Fruit fly (Drosophila melanogaster) whole organism, embryonic: ENCODE measurements around the gene kibra.

ENCODE experiments used
- Bdp1 ChIP-seq: fragments of 200-800 bp; sonication (Bioruptor generic); optimal IDR thresholded peaks from 3 replicates; lab custom pipeline; 2016; ENCODE audit warnings: missing biosample characterization, missing genetic modification characterization
- CG10321 ChIP-seq: fragments of 200-800 bp; sonication (Bioruptor generic); IDR thresholded peaks from 2 replicates; pipeline ENCODE4 v1.3.6; 2022; ENCODE audit warnings: missing biosample characterization, missing genetic modification characterization
- CG10462 ChIP-seq: fragments of 200-800 bp; sonication (Bioruptor generic); optimal IDR thresholded peaks from 2 replicates; lab custom pipeline; 2016; ENCODE audit warnings: missing biosample characterization, missing genetic modification characterization
- CG10565 ChIP-seq: fragments of 200-800 bp; sonication (Bioruptor generic); optimal IDR thresholded peaks from 3 replicates; lab custom pipeline; 2016; ENCODE audit warnings: missing biosample characterization, mild to moderate bottlenecking, missing genetic modification characterization
- CG11695 ChIP-seq: fragments of 200-800 bp; sonication (Bioruptor generic); IDR thresholded peaks from 3 replicates; pipeline ENCODE4 v1.3.6; 2022; ENCODE audit warnings: missing biosample characterization, missing genetic modification characterization
- CG11723 ChIP-seq: fragments of 200-800 bp; sonication (Bioruptor generic); optimal IDR thresholded peaks from 2 replicates; lab custom pipeline; 2017; ENCODE audit warnings: missing biosample characterization, mild to moderate bottlenecking, missing genetic modification characterization
- CG12744 ChIP-seq: fragments of 200-800 bp; sonication (Bioruptor generic); optimal IDR thresholded peaks from 2 replicates; lab custom pipeline; 2016; ENCODE audit warnings: missing biosample characterization, missing genetic modification characterization
- CG13123 ChIP-seq: fragments of 200-800 bp; sonication (Bioruptor generic); optimal IDR thresholded peaks from 2 replicates; lab custom pipeline; 2016; ENCODE audit warnings: missing biosample characterization, missing genetic modification characterization
- CG13296 ChIP-seq: fragments of 200-800 bp; sonication (Bioruptor generic); optimal IDR thresholded peaks from 3 replicates; lab custom pipeline; 2018; ENCODE audit warnings: missing biosample characterization, mild to moderate bottlenecking, missing genetic modification characterization
- CG13424 ChIP-seq: fragments of 200-800 bp; sonication (Bioruptor generic); optimal IDR thresholded peaks from 2 replicates; lab custom pipeline; 2019; ENCODE audit warnings: missing biosample characterization, mild to moderate bottlenecking, missing genetic modification characterization, moderate library complexity
- CG13894 ChIP-seq: fragments of 200-800 bp; sonication (Bioruptor generic); optimal IDR thresholded peaks from 3 replicates; lab custom pipeline; 2018; ENCODE audit warnings: missing biosample characterization, mild to moderate bottlenecking, missing genetic modification characterization, moderate library complexity
- CG14014 ChIP-seq: fragments of 200-800 bp; sonication (Bioruptor generic); IDR thresholded peaks from 2 replicates; pipeline ENCODE4 v1.3.6; 2022; ENCODE audit warnings: missing biosample characterization, missing genetic modification characterization
- CG15514 ChIP-seq: fragments of 200-800 bp; sonication (Bioruptor generic); optimal IDR thresholded peaks from 3 replicates; lab custom pipeline; 2017; ENCODE audit warnings: missing biosample characterization, missing genetic modification characterization, mild to moderate bottlenecking, moderate library complexity, missing genetic modification reagents
- CG33213 ChIP-seq: fragments of 200-800 bp; sonication (Bioruptor generic); optimal IDR thresholded peaks from 3 replicates; lab custom pipeline; 2016; ENCODE audit warnings: missing biosample characterization, missing genetic modification characterization
- CG34224 ChIP-seq: fragments of 200-800 bp; sonication (Bioruptor generic); IDR thresholded peaks from 3 replicates; pipeline ENCODE4 v1.3.6; 2022; ENCODE audit warnings: missing biosample characterization, missing genetic modification characterization; ENCODE audit not compliant: partially characterized antibody
- CG6683 ChIP-seq: fragments of 200-800 bp; sonication (Bioruptor generic); optimal IDR thresholded peaks from 2 replicates; lab custom pipeline; 2017; ENCODE audit warnings: missing biosample characterization, mild to moderate bottlenecking, missing genetic modification characterization, missing genetic modification reagents
- CG7839 ChIP-seq: fragments of 200-800 bp; sonication (Bioruptor generic); optimal IDR thresholded peaks from 3 replicates; lab custom pipeline; 2018; ENCODE audit warnings: missing biosample characterization, mild to moderate bottlenecking, missing genetic modification characterization, moderate library complexity
- CG7928 ChIP-seq: fragments of 200-800 bp; sonication (Bioruptor generic); optimal IDR thresholded peaks from 2 replicates; lab custom pipeline; 2017; ENCODE audit warnings: missing biosample characterization, mild to moderate bottlenecking, missing genetic modification characterization
- CG8290 ChIP-seq, 3 experiments: fragments of 200-800 bp; sonication (Bioruptor generic); optimal IDR thresholded peaks; 2 replicates each; lab custom pipeline; 2016 to 2019; ENCODE audit warnings: missing biosample characterization in 3 of 3, missing genetic modification characterization in 3 of 3, mild to moderate bottlenecking in 2 of 3, moderate library complexity in 1 of 3
- CG8359 ChIP-seq: fragments of 200-800 bp; sonication (Bioruptor generic); optimal IDR thresholded peaks from 2 replicates; lab custom pipeline; 2017; ENCODE audit warnings: missing biosample characterization, mild to moderate bottlenecking, missing genetic modification characterization, borderline replicate concordance
- Dek ChIP-seq: fragments of 200-800 bp; sonication (Bioruptor generic); optimal IDR thresholded peaks from 3 replicates; lab custom pipeline; 2019; ENCODE audit warnings: missing biosample characterization, mild to moderate bottlenecking, missing genetic modification characterization, moderate library complexity
- Dfd ChIP-seq, 2 experiments: fragments of >200 bp; optimal IDR thresholded peaks; 2 replicates each; lab custom pipeline; 2017; ENCODE audit warnings: missing biosample characterization in 2 of 2, missing genetic modification characterization in 2 of 2
- Drgx ChIP-seq: fragments of 200-800 bp; sonication (Bioruptor generic); IDR thresholded peaks from 2 replicates; pipeline ENCODE4 v1.3.6; 2022; ENCODE audit warnings: missing biosample characterization, missing genetic modification characterization
- Eip74EF ChIP-seq, 2 experiments: fragments of 200-800 bp in 1 of 2; fragments of >200 bp in 1 of 2; sonication (Bioruptor generic) in 1 of 2; optimal IDR thresholded peaks; 2 replicates each; lab custom pipeline; 2017 to 2019; ENCODE audit warnings: missing biosample characterization in 2 of 2, missing genetic modification characterization in 2 of 2, mild to moderate bottlenecking in 1 of 2, moderate library complexity in 1 of 2
- Elba2 ChIP-seq: fragments of 200-800 bp; sonication (Bioruptor generic); optimal IDR thresholded peaks from 3 replicates; lab custom pipeline; 2016; ENCODE audit warnings: missing biosample characterization, missing genetic modification characterization
- Fer2 ChIP-seq: fragments of 200-800 bp; sonication (Bioruptor generic); optimal IDR thresholded peaks from 2 replicates; lab custom pipeline; 2018; ENCODE audit warnings: missing biosample characterization, mild to moderate bottlenecking, missing genetic modification characterization, moderate library complexity
- Gug ChIP-seq: fragments of 200-800 bp; sonication (Bioruptor generic); IDR thresholded peaks from 4 replicates; pipeline ENCODE4 v1.3.6; 2022; ENCODE audit warnings: missing biosample characterization, missing genetic modification characterization
- H2.0 ChIP-seq: fragments of 200-800 bp; sonication (Bioruptor generic); IDR thresholded peaks from 2 replicates; pipeline ENCODE4 v1.3.6; 2022; ENCODE audit warnings: missing biosample characterization, missing genetic modification characterization
- Mad ChIP-seq: fragments of 200-800 bp; sonication (Bioruptor generic); optimal IDR thresholded peaks from 2 replicates; lab custom pipeline; 2016; ENCODE audit warnings: missing biosample characterization, missing genetic modification characterization
- Meics ChIP-seq: fragments of 200-800 bp; sonication (Bioruptor generic); optimal IDR thresholded peaks from 2 replicates; lab custom pipeline; 2017; ENCODE audit warnings: missing biosample characterization, mild to moderate bottlenecking, missing genetic modification characterization
- Mes4 ChIP-seq: fragments of 200-800 bp; sonication (Bioruptor generic); optimal IDR thresholded peaks from 2 replicates; lab custom pipeline; 2016; ENCODE audit warnings: missing biosample characterization, missing genetic modification characterization
- Myb ChIP-seq: fragments of 200-800 bp; sonication (Bioruptor generic); optimal IDR thresholded peaks from 2 replicates; lab custom pipeline; 2016; ENCODE audit warnings: missing biosample characterization, missing genetic modification characterization
- NC2α ChIP-seq: fragments of 200-800 bp; sonication (Bioruptor generic); optimal IDR thresholded peaks from 2 replicates; lab custom pipeline; 2016; ENCODE audit warnings: missing biosample characterization, missing genetic modification characterization
- Sin3A ChIP-seq: fragments of >200 bp; optimal IDR thresholded peaks from 2 replicates; lab custom pipeline; 2018
- Vsx1 ChIP-seq: fragments of 200-800 bp; sonication (Bioruptor generic); optimal IDR thresholded peaks from 2 replicates; lab custom pipeline; 2017; ENCODE audit warnings: missing biosample characterization, mild to moderate bottlenecking, missing genetic modification characterization, missing genetic modification reagents
- abd-A ChIP-seq: fragments of 200-800 bp; sonication (Bioruptor generic); optimal IDR thresholded peaks from 3 replicates; lab custom pipeline; 2019; ENCODE audit warnings: missing biosample characterization, mild to moderate bottlenecking, missing genetic modification characterization, moderate library complexity
- ac ChIP-seq: fragments of 200-800 bp; sonication (Bioruptor generic); optimal IDR thresholded peaks from 3 replicates; lab custom pipeline; 2017; ENCODE audit warnings: missing biosample characterization, mild to moderate bottlenecking, missing genetic modification characterization
- aop ChIP-seq: fragments of 200-800 bp; sonication (Bioruptor generic); IDR thresholded peaks from 2 replicates; pipeline ENCODE4 v1.3.6; 2022; ENCODE audit warnings: missing biosample characterization, missing genetic modification characterization
- az2 ChIP-seq: fragments of 200-800 bp; sonication (Bioruptor generic); optimal IDR thresholded peaks from 3 replicates; lab custom pipeline; 2016; ENCODE audit warnings: missing biosample characterization, missing genetic modification characterization
- br ChIP-seq: fragments of >200 bp; optimal IDR thresholded peaks from 2 replicates; lab custom pipeline; 2017
- caup ChIP-seq: fragments of 200-800 bp; sonication (Bioruptor generic); optimal IDR thresholded peaks from 3 replicates; lab custom pipeline; 2017; ENCODE audit warnings: missing biosample characterization, mild to moderate bottlenecking, missing genetic modification characterization, moderate library complexity; ENCODE audit not compliant: severe bottlenecking
- crc ChIP-seq: fragments of 200-800 bp; sonication (Bioruptor generic); optimal IDR thresholded peaks from 2 replicates; lab custom pipeline; 2016; ENCODE audit warnings: missing biosample characterization, missing genetic modification characterization
- fd64A ChIP-seq: fragments of 200-800 bp; sonication (Bioruptor generic); optimal IDR thresholded peaks from 3 replicates; lab custom pipeline; 2018; ENCODE audit warnings: missing biosample characterization, mild to moderate bottlenecking, missing genetic modification characterization
- nerfin-2 ChIP-seq: fragments of 200-800 bp; sonication (Bioruptor generic); IDR thresholded peaks from 2 replicates; pipeline ENCODE4 v1.3.6; 2022; ENCODE audit warnings: missing biosample characterization, missing genetic modification characterization; ENCODE audit not compliant: partially characterized antibody
- pnt ChIP-seq: fragments of 200-800 bp; sonication (Bioruptor generic); optimal IDR thresholded peaks from 3 replicates; lab custom pipeline; 2016; ENCODE audit warnings: missing biosample characterization, missing genetic modification characterization
- prd ChIP-seq, 3 experiments: fragments of >200 bp in 2 of 3; fragments of 200-800 bp in 1 of 3; sonication (Bioruptor generic) in 1 of 3; optimal IDR thresholded peaks in 2 of 3; IDR thresholded peaks in 1 of 3; 2 replicates in 2 of 3; 3 replicates in 1 of 3; pipeline versions ENCODE4 v1.3.6 to Lab custom; 2017 to 2022; ENCODE audit warnings: missing biosample characterization in 1 of 3, missing genetic modification characterization in 1 of 3
- rib ChIP-seq: fragments of 200-800 bp; sonication (Bioruptor generic); IDR thresholded peaks from 2 replicates; pipeline ENCODE4 v1.3.6; 2022; ENCODE audit warnings: missing biosample characterization, missing genetic modification characterization
- sens ChIP-seq: fragments of 200-800 bp; sonication (Bioruptor generic); peaks from one replicate; lab custom pipeline; 2016; ENCODE audit warnings: missing biosample characterization, missing genetic modification characterization
- yki ChIP-seq: fragments of >200 bp; optimal IDR thresholded peaks from 3 replicates; lab custom pipeline; 2018

kibra gene

DNA sequence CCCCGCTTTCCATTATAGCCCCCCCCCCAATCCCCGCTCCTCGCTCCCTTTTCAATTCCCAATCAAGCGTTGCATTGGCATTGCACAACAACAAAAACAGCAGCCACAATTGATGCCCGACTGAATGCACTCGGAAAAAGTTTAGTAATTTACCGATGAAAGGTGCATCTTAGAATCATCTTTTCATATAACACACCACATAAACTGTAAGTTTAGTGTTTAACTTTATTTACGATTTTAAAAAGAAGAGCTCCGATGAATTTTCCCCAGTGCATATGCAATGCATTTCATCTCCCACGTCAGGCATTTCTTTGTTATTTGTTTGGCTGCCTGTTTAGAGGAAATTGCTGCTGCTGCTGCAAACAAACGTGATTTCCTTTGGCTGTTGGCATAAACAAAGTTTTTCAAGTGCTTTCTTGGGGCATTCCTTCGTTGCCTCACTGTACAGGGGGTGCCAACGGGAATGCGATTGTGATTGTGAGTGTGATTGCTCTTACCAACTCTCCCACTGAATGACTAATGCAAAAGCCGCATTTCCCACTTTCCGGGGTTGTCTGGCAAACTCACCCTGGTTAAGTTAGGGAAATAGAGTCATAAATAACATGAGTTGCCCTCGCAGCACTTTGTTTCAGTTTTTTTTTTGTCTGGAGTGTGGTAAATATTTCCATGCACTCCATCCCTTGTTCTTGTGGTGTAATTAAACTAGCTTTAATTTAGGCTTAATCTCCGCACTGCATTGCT lies 31.7 kb downstream of the kibra start (continued):
- no peak for TF ChIP-seq CG13296 (GFP tag; lab: Kevin White, UChicago)
- TF ChIP-seq pnt (GFP tag; lab: Kevin White, UChicago): peak; percentile 58
- TF ChIP-seq rib (GFP tag; lab: Robert Waterston, UW): no peak
- TF ChIP-seq CG12744 (GFP tag; lab: Kevin White, UChicago): no peak
- peak; percentile 70 for TF ChIP-seq CG7839 (tag; lab: Kevin White, UChicago)
- TF ChIP-seq Myb: no peak
- no peak for TF ChIP-seq Sin3A
- no peak for TF ChIP-seq CG34224
- TF ChIP-seq sens (GFP tag; lab: Kevin White, UChicago): peak; percentile 95
- peak; percentile 85 for TF ChIP-seq Drgx (GFP tag; lab: Robert Waterston, UW)
- TF ChIP-seq CG8290 (GFP tag; optimal IDR thresholded peaks at IDR 0.05; lab: Kevin White, UChicago): peak; percentile 2
- peak in 1 of 2 experiments; percentile 0 for TF ChIP-seq CG8290 (tag; optimal IDR thresholded peaks at IDR 0.05; lab: Kevin White, UChicago)
- peak; percentile 44 for TF ChIP-seq CG11723 (GFP tag; lab: Kevin White, UChicago)
- TF ChIP-seq ac (GFP tag; lab: Kevin White, UChicago): no peak
- TF ChIP-seq CG10321 (GFP tag; lab: Robert Waterston, UW): no peak
- peak; percentile 6 for TF ChIP-seq CG33213
- TF ChIP-seq Mad (GFP tag; lab: Kevin White, UChicago): no peak
- TF ChIP-seq CG10462 (GFP tag; lab: Kevin White, UChicago): peak; percentile 33
- no peak for TF ChIP-seq nerfin-2 (GFP tag; lab: Robert Waterston, UW)
- no peak for TF ChIP-seq crc (GFP tag; lab: Kevin White, UChicago)
- peak in 1 of 2 experiments; percentile 62 for TF ChIP-seq Eip74EF (GFP tag; optimal IDR thresholded peaks at IDR 0.05; lab: Kevin White, UChicago)
- TF ChIP-seq az2: peak; percentile 68
- TF ChIP-seq CG7928 (GFP tag; lab: Kevin White, UChicago): no peak
- TF ChIP-seq NC2α: peak; percentile 49
- no peak for TF ChIP-seq CG15514 (GFP tag; lab: Kevin White, UChicago)
- peak; percentile 59 for TF ChIP-seq fd64A (GFP tag; lab: Kevin White, UChicago)
- TF ChIP-seq Dek: no peak
- no peak for TF ChIP-seq Bdp1 (GFP tag; lab: Kevin White, UChicago)
- no peak for TF ChIP-seq Dfd (GFP tag; optimal IDR thresholded peaks at IDR 0.05; lab: Kevin White, UChicago)
- no peak for TF ChIP-seq CG14014 (GFP tag; lab: Robert Waterston, UW)
- TF ChIP-seq CG13424 (tag; lab: Kevin White, UChicago): peak; percentile 58
- no peak for TF ChIP-seq yki
- TF ChIP-seq CG13894 (tag; lab: Kevin White, UChicago): no peak
- no peak for TF ChIP-seq Fer2 (tag; lab: Kevin White, UChicago)
- no peak; the same call in 3 of the 4 replicates for TF ChIP-seq Gug (GFP tag; lab: Robert Waterston, UW)
- no peak for TF ChIP-seq prd (optimal IDR thresholded peaks at IDR 0.05; lab: Kevin White, UChicago)
- TF ChIP-seq prd (GFP tag; IDR thresholded peaks at IDR 0.05; lab: Robert Waterston, UW): peak; percentile 78; the same call in 2 of the 3 replicates
- TF ChIP-seq caup: no peak
- TF ChIP-seq CG6683: no peak
- TF ChIP-seq CG13123 (GFP tag; lab: Kevin White, UChicago): peak; percentile 39
- no peak; the same call in 1 of the 2 replicates for TF ChIP-seq aop (GFP tag; lab: Robert Waterston, UW)
- no peak for TF ChIP-seq br (lab: Kevin White, UChicago)
- no peak for TF ChIP-seq abd-A (tag; lab: Kevin White, UChicago)
- TF ChIP-seq CG11695 (GFP tag; lab: Robert Waterston, UW): peak; percentile 44; the same call in 1 of the 3 replicates
- TF ChIP-seq H2.0 (GFP tag; lab: Robert Waterston, UW): peak; percentile 45
- no peak for TF ChIP-seq CG10565 (GFP tag; lab: Kevin White, UChicago)
- peak; percentile 10 for TF ChIP-seq Mes4 (GFP tag; lab: Kevin White, UChicago)
- no peak for TF ChIP-seq Vsx1 (GFP tag; lab: Kevin White, UChicago)
- TF ChIP-seq Elba2 (GFP tag; lab: Kevin White, UChicago): no peak
- TF ChIP-seq Meics: no peak
- peak; percentile 29 for TF ChIP-seq CG8359 (GFP tag; lab: Kevin White, UChicago)
